Worm (Caenorhabditis elegans) whole organism, late embryonic: Measurements from ENCODE around the gene Y26E6A.3.

Experiments
- C38D4.7 ChIP-seq: fragments of 200-800 bp; sonication (Bioruptor generic); optimal IDR thresholded peaks from 2 replicates; lab custom pipeline; 2018; ENCODE audit warnings: mild to moderate bottlenecking, missing genetic modification characterization, moderate library complexity, missing compliant biosample characterization
- F13H6.1 ChIP-seq: sonication (generic microtip); optimal IDR thresholded peaks from 2 replicates; lab custom pipeline; 2016; ENCODE audit warnings: missing genetic modification characterization, missing compliant biosample characterization
- ahr-1 ChIP-seq: sonication (generic microtip); optimal IDR thresholded peaks from 2 replicates; lab custom pipeline; 2016; ENCODE audit warnings: missing genetic modification characterization, missing compliant biosample characterization
- ama-1 ChIP-seq: fragments of 150-350 bp; optimal IDR thresholded peaks from 2 replicates; lab custom pipeline; 2014
- ceh-14 ChIP-seq: sonication (generic microtip); optimal IDR thresholded peaks from 2 replicates; lab custom pipeline; 2016; ENCODE audit warnings: missing genotype, missing genetic modification characterization, missing compliant biosample characterization
- ceh-19 ChIP-seq: fragments of 200-800 bp; sonication (Bioruptor generic); optimal IDR thresholded peaks from 2 replicates; lab custom pipeline; 2018; ENCODE audit warnings: mild to moderate bottlenecking, missing genetic modification characterization, missing compliant biosample characterization
- ceh-2 ChIP-seq: sonication (generic microtip); optimal IDR thresholded peaks from 2 replicates; lab custom pipeline; 2016; ENCODE audit warnings: missing genotype, missing genetic modification characterization, missing compliant biosample characterization
- ceh-22 ChIP-seq: sonication (generic microtip); optimal IDR thresholded peaks from 2 replicates; lab custom pipeline; 2017; ENCODE audit warnings: missing biosample characterization, missing genetic modification characterization
- ceh-24 ChIP-seq: sonication (generic microtip); optimal IDR thresholded peaks from 2 replicates; lab custom pipeline; 2016; ENCODE audit warnings: mild to moderate bottlenecking, missing genetic modification characterization, missing compliant biosample characterization
- ceh-30 ChIP-seq: fragments of 150-350 bp; optimal IDR thresholded peaks from 2 replicates; lab custom pipeline; 2014; ENCODE audit warnings: missing biosample characterization, missing genetic modification characterization
- ceh-31 ChIP-seq: sonication (generic microtip); optimal IDR thresholded peaks from 2 replicates; lab custom pipeline; 2016; ENCODE audit warnings: missing genetic modification characterization, missing compliant biosample characterization
- ceh-34 ChIP-seq: sonication (generic microtip); optimal IDR thresholded peaks from 2 replicates; lab custom pipeline; 2016; ENCODE audit warnings: mild to moderate bottlenecking, missing genetic modification characterization, missing compliant biosample characterization
- ceh-45 ChIP-seq: fragments of 200-800 bp; sonication (Bioruptor generic); IDR thresholded peaks from 2 replicates; pipeline ENCODE4 v1.3.6; 2022; ENCODE audit warnings: missing genetic modification reagents, missing genetic modification characterization, missing compliant biosample characterization
- ceh-6 ChIP-seq: fragments of 200-800 bp; sonication (Bioruptor generic); optimal IDR thresholded peaks from 2 replicates; lab custom pipeline; 2018; ENCODE audit warnings: mild to moderate bottlenecking, missing genetic modification characterization, missing compliant biosample characterization
- ceh-9 ChIP-seq: sonication (generic microtip); optimal IDR thresholded peaks from 2 replicates; lab custom pipeline; 2016; ENCODE audit warnings: mild to moderate bottlenecking, missing genetic modification characterization, inconsistent platforms, missing compliant biosample characterization
- dve-1 ChIP-seq: sonication (generic microtip); optimal IDR thresholded peaks from 2 replicates; lab custom pipeline; 2017; ENCODE audit warnings: antibody characterized with exemption, mild to moderate bottlenecking, missing genetic modification characterization, missing compliant biosample characterization
- elt-2 ChIP-seq: sonication (generic microtip); optimal IDR thresholded peaks from 2 replicates; lab custom pipeline; 2016; ENCODE audit warnings: missing genetic modification reagents, missing genetic modification characterization, missing compliant biosample characterization
- ets-4 ChIP-seq: sonication (generic microtip); optimal IDR thresholded peaks from 2 replicates; lab custom pipeline; 2016; ENCODE audit warnings: missing genetic modification characterization, missing compliant biosample characterization
- eyg-1 ChIP-seq: sonication (generic microtip); optimal IDR thresholded peaks from 2 replicates; lab custom pipeline; 2016; ENCODE audit warnings: missing genotype, missing genetic modification characterization, missing compliant biosample characterization
- fax-1 ChIP-seq: sonication (generic microtip); optimal IDR thresholded peaks from 2 replicates; lab custom pipeline; 2016; ENCODE audit warnings: missing genotype, missing genetic modification characterization, missing compliant biosample characterization
- fkh-10 ChIP-seq: fragments of 150-350 bp; optimal IDR thresholded peaks from 2 replicates; lab custom pipeline; 2014; ENCODE audit warnings: missing biosample characterization, missing genetic modification reagents, missing genetic modification characterization
- fkh-6 ChIP-seq: sonication (generic microtip); optimal IDR thresholded peaks from 2 replicates; lab custom pipeline; 2016; ENCODE audit warnings: missing genetic modification characterization, missing compliant biosample characterization
- hlh-30 ChIP-seq: sonication (generic microtip); optimal IDR thresholded peaks from 2 replicates; lab custom pipeline; 2017; ENCODE audit warnings: antibody characterized with exemption, missing genetic modification characterization, missing compliant biosample characterization; ENCODE audit not compliant: insufficient read depth
- hlh-6 ChIP-seq: sonication (generic microtip); optimal IDR thresholded peaks from 2 replicates; lab custom pipeline; 2016; ENCODE audit warnings: missing genotype, missing genetic modification characterization, missing compliant biosample characterization
- lin-11 ChIP-seq: fragments of 200-800 bp; sonication (Bioruptor generic); optimal IDR thresholded peaks from 2 replicates; lab custom pipeline; 2018; ENCODE audit warnings: mild to moderate bottlenecking, missing genetic modification characterization, missing compliant biosample characterization
- mec-3 ChIP-seq: sonication (generic microtip); optimal IDR thresholded peaks from 2 replicates; lab custom pipeline; 2016; ENCODE audit warnings: borderline replicate concordance, missing genetic modification characterization, missing compliant biosample characterization
- nfya-1 ChIP-seq: sonication (generic microtip); optimal IDR thresholded peaks from 2 replicates; lab custom pipeline; 2017; ENCODE audit warnings: missing genetic modification characterization, mild to moderate bottlenecking, missing compliant biosample characterization, antibody characterized with exemption, moderate library complexity
- nhr-11 ChIP-seq: fragments of 150-350 bp; optimal IDR thresholded peaks from 2 replicates; lab custom pipeline; 2014; ENCODE audit warnings: missing biosample characterization, missing genetic modification characterization
- npax-4 ChIP-seq: sonication (generic microtip); optimal IDR thresholded peaks from 2 replicates; lab custom pipeline; 2016; ENCODE audit warnings: missing genetic modification characterization, missing compliant biosample characterization
- pat-9 ChIP-seq: fragments of 200-800 bp; sonication (Bioruptor generic); optimal IDR thresholded peaks from 2 replicates; lab custom pipeline; 2018; ENCODE audit warnings: mild to moderate bottlenecking, missing genetic modification characterization, moderate library complexity, missing compliant biosample characterization
- pha-2 ChIP-seq: sonication (generic microtip); optimal IDR thresholded peaks from 2 replicates; lab custom pipeline; 2017; ENCODE audit warnings: mild to moderate bottlenecking, missing genetic modification characterization, missing compliant biosample characterization
- pha-4 ChIP-seq: fragments of 150-350 bp; optimal IDR thresholded peaks from 2 replicates; lab custom pipeline; 2018; ENCODE audit warnings: missing biosample characterization, missing genetic modification reagents, missing genetic modification characterization
- pqm-1 ChIP-seq: sonication (generic microtip); optimal IDR thresholded peaks from 2 replicates; lab custom pipeline; 2016; ENCODE audit warnings: missing genetic modification characterization, missing compliant biosample characterization
- ref-2 ChIP-seq: sonication (generic microtip); optimal IDR thresholded peaks from 2 replicates; lab custom pipeline; 2016; ENCODE audit warnings: missing genetic modification characterization, missing compliant biosample characterization
- sdc-2 ChIP-seq: sonication (generic microtip); optimal IDR thresholded peaks from 2 replicates; lab custom pipeline; 2016; ENCODE audit warnings: missing genotype, missing genetic modification characterization, missing compliant biosample characterization
- syd-9 ChIP-seq: sonication (generic microtip); optimal IDR thresholded peaks from 2 replicates; lab custom pipeline; 2016; ENCODE audit warnings: mild to moderate bottlenecking, missing genetic modification characterization, moderate library complexity, missing compliant biosample characterization
- tbx-7 ChIP-seq: sonication (generic microtip); optimal IDR thresholded peaks from 2 replicates; lab custom pipeline; 2016; ENCODE audit warnings: missing genotype, missing genetic modification characterization, missing compliant biosample characterization
- unc-3 ChIP-seq, 2 experiments: fragments of 200-800 bp in 1 of 2; sonication (Bioruptor generic) in 1 of 2; sonication (generic microtip) in 1 of 2; conservative IDR thresholded peaks in 1 of 2; optimal IDR thresholded peaks in 1 of 2; 2 replicates each; pipeline versions ENCODE4 v1.3.6 to Lab custom; 2016 to 2022; ENCODE audit warnings: missing compliant biosample characterization in 2 of 2, missing genetic modification characterization in 2 of 2, missing genetic modification reagents in 1 of 2
- unc-42 ChIP-seq: sonication (generic microtip); optimal IDR thresholded peaks from 2 replicates; lab custom pipeline; 2016; ENCODE audit warnings: missing genotype, missing genetic modification characterization, missing compliant biosample characterization
- unc-86 ChIP-seq: sonication (generic microtip); optimal IDR thresholded peaks from 2 replicates; lab custom pipeline; 2016; ENCODE audit warnings: missing genetic modification characterization, missing compliant biosample characterization

Y26E6A.3 gene

ce11 chrX:13914289-13914688 lies 4.5 kb upstream of the Y26E6A.3 start, which contains the start of gene Y26E6A.2:
Gene Y26E6A.2, minus strand, starts transcription at chrX:13914389.
- TF ChIP-seq lin-11 (tag; lab: Kevin White, UChicago) (no peak), hlh-6 (tag; lab: Kevin White, UChicago) (no peak)
- TF ChIP-seq, all 69 proteins: peak for 0

DNA sequence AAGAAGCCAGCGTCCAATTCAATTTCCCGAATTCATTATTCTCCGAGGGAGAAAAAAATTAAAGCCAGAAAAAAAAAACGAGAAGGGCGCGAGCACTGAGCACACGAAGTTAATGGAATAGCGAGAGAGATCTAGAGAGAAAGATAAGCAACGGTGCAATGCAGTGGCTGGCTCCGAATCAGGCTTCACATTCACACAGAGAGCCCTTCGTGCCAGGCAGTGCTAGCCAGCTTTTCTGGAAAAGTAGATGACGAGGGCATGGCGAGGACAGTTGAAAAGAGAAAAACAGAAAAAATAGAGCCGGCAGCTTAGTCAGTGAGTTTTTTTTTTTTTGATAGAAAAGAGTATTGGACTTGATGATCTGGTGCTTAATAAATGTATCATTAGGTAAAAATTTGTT lies 3.9 kb upstream of the Y26E6A.3 start:
- TF ChIP-seq ets-4 (tag; lab: Kevin White, UChicago): no peak
- no peak for TF ChIP-seq ceh-6 (GFP tag; lab: Kevin White, UChicago)
- no peak for TF ChIP-seq ceh-9 (tag; lab: Kevin White, UChicago)
- no peak for TF ChIP-seq fkh-6 (tag; lab: Kevin White, UChicago)
- TF ChIP-seq ceh-22 (tag; lab: Kevin White, UChicago): no peak
- no peak for TF ChIP-seq npax-4 (tag; lab: Kevin White, UChicago)
- TF ChIP-seq ref-2 (tag; lab: Kevin White, UChicago): no peak
- TF ChIP-seq ceh-24: no peak
- no peak for TF ChIP-seq unc-3 (GFP tag; conservative IDR thresholded peaks at IDR 0.05; lab: Robert Waterston, UW)
- TF ChIP-seq unc-3 (tag; optimal IDR thresholded peaks at IDR 0.05; lab: Kevin White, UChicago): no peak
- TF ChIP-seq fkh-10 (GFP tag; lab: Kevin White, UChicago): no peak
- TF ChIP-seq sdc-2 (tag; lab: Kevin White, UChicago): no peak
- TF ChIP-seq eyg-1 (tag; lab: Kevin White, UChicago): no peak
- TF ChIP-seq elt-2 (tag; lab: Kevin White, UChicago): no peak
- TF ChIP-seq, all 69 proteins: peak for 0

DNA sequence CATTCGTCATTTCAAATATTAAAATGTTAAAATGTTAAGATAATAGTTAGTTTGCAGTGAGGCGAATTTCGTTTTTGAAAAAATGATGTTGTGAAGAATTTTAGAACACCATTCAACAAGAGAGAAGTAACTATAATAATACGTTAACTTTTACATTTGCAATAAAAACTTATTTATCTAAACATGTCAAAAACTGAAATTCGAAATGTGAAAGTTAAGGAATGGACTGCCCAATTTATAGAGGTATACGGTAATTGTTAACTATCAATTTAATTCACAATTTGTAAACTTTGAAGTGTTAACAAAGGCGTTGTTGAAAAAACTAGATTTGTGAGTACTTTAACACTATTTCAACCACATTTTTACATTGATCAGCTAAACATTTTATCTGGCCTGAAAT lies 6.0 kb downstream of the Y26E6A.3 start:
- TF ChIP-seq fax-1: no peak
- no peak for TF ChIP-seq pha-4
- no peak for TF ChIP-seq ceh-2 (tag; lab: Kevin White, UChicago)
- TF ChIP-seq nfya-1 (tag; lab: Kevin White, UChicago): no peak
- TF ChIP-seq tbx-7 (tag; lab: Kevin White, UChicago): no peak
- TF ChIP-seq fkh-6 (tag; lab: Kevin White, UChicago): no peak
- TF ChIP-seq ceh-34 (tag; lab: Kevin White, UChicago): no peak
- TF ChIP-seq C38D4.7 (GFP tag; lab: Kevin White, UChicago): no peak
- no peak for TF ChIP-seq dve-1 (tag; lab: Kevin White, UChicago)
- no peak for TF ChIP-seq ceh-45 (GFP tag; lab: Robert Waterston, UW)
- no peak for TF ChIP-seq pha-2
- TF ChIP-seq ceh-24: no peak
- no peak for TF ChIP-seq mec-3 (tag; lab: Kevin White, UChicago)
- no peak for TF ChIP-seq pqm-1
- no peak for TF ChIP-seq unc-3 (GFP tag; conservative IDR thresholded peaks at IDR 0.05; lab: Robert Waterston, UW)
- no peak for TF ChIP-seq unc-3 (tag; optimal IDR thresholded peaks at IDR 0.05; lab: Kevin White, UChicago)

DNA sequence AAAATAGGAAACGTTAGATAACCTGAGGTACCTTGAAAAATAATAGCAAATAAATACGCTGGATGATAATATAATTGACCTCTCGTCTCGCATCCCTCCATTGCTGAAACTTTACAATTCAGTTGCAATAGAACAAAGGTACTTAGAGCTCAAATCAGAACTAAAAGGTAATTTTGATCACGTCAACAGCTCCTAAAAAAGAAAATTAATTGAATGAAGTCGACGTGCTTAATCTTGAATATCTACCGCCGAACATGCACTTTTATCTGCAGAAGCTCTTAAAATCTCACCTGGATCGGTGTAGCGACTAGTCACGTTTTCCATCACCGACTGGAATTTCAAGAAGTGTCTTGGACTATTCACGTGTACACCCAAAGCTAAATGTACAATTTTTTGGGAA lies 6.4 kb downstream of the Y26E6A.3 start, which contains the start of gene sra-39:
Gene sra-39, minus strand, starts transcription at position 101 of the 400 bp plus-strand sequence.
- no peak for TF ChIP-seq ama-1 (lab: Kevin White, UChicago)
- no peak for TF ChIP-seq unc-42
- TF ChIP-seq F13H6.1 (tag; lab: Kevin White, UChicago): no peak

ce11 chrX:13900047-13900446 lies 9.7 kb downstream of the Y26E6A.3 start, which contains the start of gene sra-38:
Gene sra-38, minus strand, starts transcription at chrX:13900147.
- TF ChIP-seq ceh-30 (no peak), ahr-1 (tag; lab: Kevin White, UChicago) (no peak), ceh-31 (no peak), ceh-19 (no peak), nhr-11 (tag; lab: Kevin White, UChicago) (no peak), pat-9 (tag; lab: Kevin White, UChicago) (no peak), unc-86 (tag; lab: Kevin White, UChicago) (no peak), fax-1 (no peak), ceh-14 (no peak), unc-3 (GFP tag; conservative IDR thresholded peaks at IDR 0.05; lab: Robert Waterston, UW) (no peak), unc-3 (tag; optimal IDR thresholded peaks at IDR 0.05; lab: Kevin White, UChicago) (no peak), hlh-30 (tag; lab: Kevin White, UChicago) (no peak), syd-9 (tag; lab: Kevin White, UChicago) (no peak)
